Worm (Caenorhabditis elegans): ENCODE measurements around the gene C45G9.2.

C45G9.2 gene

DNA sequence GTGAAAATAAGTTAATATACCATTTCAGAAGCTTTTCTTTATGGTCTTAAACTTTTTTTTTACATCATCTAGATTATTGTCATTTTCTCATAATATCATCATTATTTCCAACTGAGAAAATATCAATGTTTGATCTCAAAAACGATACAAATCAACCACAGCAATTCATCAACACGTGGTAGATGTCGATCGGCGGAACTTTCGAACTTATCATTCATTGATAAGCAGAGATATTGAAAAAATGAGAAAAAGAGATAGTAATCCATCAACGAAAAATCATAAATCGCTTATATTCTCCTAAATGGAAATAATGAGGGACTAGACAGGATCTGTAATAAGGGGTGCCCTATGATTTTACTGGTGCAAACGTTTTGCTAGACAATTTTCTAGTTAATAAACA is 27.9 kb downstream of the C45G9.2 start:
- TF ChIP-seq unc-62 (GFP tag; optimal IDR thresholded peaks at IDR 0.05): no peak

- TF ChIP-seq unc-62 (GFP tag; optimal IDR thresholded peaks at IDR 0.05): no peak
Measured at ce11 chrIII:5098740-5099276, 29.9 kb downstream of the C45G9.2 start.

- no peak for TF ChIP-seq unc-62 (GFP tag; optimal IDR thresholded peaks at IDR 0.05)
Measured at ce11 chrIII:5099500-5099899, 30.6 kb downstream of the C45G9.2 start.

DNA sequence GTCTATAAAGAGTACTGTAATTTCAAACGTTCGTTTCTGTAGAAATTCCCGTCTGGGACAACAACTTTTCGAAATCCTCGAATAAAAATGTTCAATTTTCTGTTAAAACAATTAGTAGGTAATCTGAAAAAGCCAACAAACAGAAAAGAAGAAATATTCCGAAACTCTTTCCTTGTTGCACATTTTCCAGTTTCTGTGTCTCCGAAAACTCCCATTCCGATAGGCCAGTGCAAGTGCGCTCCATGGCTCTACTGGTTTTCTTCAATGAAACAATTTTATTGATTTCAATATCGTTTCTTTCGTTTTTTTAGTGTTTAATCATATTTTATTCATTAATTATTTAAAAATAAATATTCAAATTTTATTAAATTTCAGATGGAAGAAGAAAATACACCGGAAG is 33.8 kb downstream of the C45G9.2 start, which contains the start of gene F54D8.6:
TSS of gene F54D8.6 (plus strand) at position 370 of the 400 bp plus-strand sequence.
- no peak for TF ChIP-seq unc-62 (GFP tag; optimal IDR thresholded peaks at IDR 0.05)

- TF ChIP-seq unc-62 (GFP tag; optimal IDR thresholded peaks at IDR 0.05): no peak
Measured at ce11 chrIII:5105485-5105884, 36.6 kb downstream of the C45G9.2 start.

DNA sequence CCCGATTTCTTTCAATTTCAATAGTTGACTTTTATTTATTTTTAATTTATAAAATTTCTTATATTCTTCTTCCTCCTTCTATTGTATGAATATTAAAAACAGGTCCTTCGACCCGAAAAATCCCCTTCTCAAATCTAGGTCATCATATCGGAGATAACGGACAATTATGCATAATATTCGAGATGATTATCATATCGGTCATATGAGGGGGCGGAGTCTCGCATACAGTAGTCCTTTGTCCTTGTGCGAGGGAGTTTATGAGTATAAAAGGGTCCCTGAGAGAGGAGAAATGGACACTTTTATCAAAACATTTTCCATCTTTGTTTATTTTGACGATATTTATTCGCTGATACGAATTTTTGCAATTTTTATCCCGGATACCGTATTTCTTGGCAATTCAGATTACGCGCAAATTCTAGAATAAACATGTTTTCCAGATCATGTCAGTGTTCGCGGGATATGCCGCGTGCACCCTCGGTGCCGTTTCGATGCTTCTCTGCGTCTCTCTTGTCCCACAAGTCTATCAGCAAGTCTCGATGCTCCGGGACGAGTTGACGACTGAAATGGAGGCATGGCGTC is 38.1 kb downstream of the C45G9.2 start, which contains the start of gene dpy-17:
TSS of gene dpy-17 (plus strand) at position 438 of the 579 bp plus-strand sequence.
- TF ChIP-seq unc-62 (GFP tag; optimal IDR thresholded peaks at IDR 0.05): no peak

ce11 chrIII:5107959-5108358 is 39.1 kb downstream of the C45G9.2 start:
- TF ChIP-seq unc-62 (GFP tag; optimal IDR thresholded peaks at IDR 0.05): no peak

ce11 chrIII:5108746-5109145 is 39.9 kb downstream of the C45G9.2 start:
- no peak for TF ChIP-seq unc-62 (GFP tag; optimal IDR thresholded peaks at IDR 0.05)

DNA sequence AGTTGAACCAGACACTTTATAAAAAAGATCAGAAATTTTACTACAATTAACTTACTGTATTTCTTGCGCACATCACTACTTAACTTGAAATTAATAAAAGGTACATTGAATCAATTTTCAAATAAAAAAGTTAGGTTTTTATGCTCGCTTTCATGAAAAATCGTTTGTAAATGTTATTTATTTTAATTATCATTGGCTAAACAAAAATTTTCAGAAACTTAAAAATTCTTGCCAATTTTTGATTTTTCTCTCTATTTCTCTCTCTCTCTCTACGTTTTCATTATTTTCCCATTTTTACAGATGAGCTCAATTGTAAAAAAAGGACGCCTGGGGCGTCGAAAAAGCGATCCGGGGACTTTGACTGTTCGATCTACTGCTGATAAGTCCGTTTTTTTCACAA is 40.5 kb downstream of the C45G9.2 start, which contains the start of gene sax-2:
TSS of gene sax-2 (plus strand) at position 301 of the 400 bp plus-strand sequence.
- no peak for TF ChIP-seq unc-62 (GFP tag; optimal IDR thresholded peaks at IDR 0.05)

DNA sequence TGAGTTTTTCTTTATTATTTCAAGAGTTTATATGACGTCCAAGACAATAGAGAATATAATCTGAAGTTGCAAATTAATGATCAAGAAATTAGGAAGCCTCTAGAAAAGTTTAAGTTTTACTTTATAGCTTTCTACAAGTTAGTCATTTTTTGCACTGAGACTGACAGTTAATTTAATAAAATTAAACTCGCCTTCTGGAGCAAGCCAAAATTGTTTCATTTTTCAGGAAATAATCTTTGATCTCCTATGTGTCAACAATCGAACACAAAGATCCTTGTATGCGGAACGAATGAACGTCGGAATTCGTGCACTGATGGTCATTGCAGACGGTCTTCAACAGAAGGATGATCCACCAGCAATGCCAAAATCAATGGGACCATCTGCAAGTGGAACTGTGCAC is 43.5 kb downstream of the C45G9.2 start:
- TF ChIP-seq unc-62 (GFP tag; optimal IDR thresholded peaks at IDR 0.05): no peak

ce11 chrIII:5112998-5113397 is 44.1 kb downstream of the C45G9.2 start:
- TF ChIP-seq unc-62 (GFP tag; optimal IDR thresholded peaks at IDR 0.05): no peak

ce11 chrIII:5119063-5119462 is 50.2 kb downstream of the C45G9.2 start:
- no peak for TF ChIP-seq unc-62 (GFP tag; optimal IDR thresholded peaks at IDR 0.05)
